Fruit fly (Drosophila melanogaster): Measurements from ENCODE around the gene CG44385.
A peak's percentile ranks its signal among the peaks of the same experiment; 100 is the strongest.

CG44385 gene

dm6 chrX:11132312-11132711 is at the start of gene CG44385:
Gene CG44385 (minus strand): TSS chrX:11132412.
- TF ChIP-seq pan (optimal IDR thresholded peaks at IDR 0.05): no peak
- TF ChIP-seq Dll (optimal IDR thresholded peaks at IDR 0.05): no peak
- TF ChIP-seq EcR (GFP tag; optimal IDR thresholded peaks at IDR 0.05): no peak
- TF ChIP-seq CG8478 (optimal IDR thresholded peaks at IDR 0.05): no peak
- no peak for TF ChIP-seq usp (GFP tag; optimal IDR thresholded peaks at IDR 0.05)
- TF ChIP-seq psq (optimal IDR thresholded peaks at IDR 0.05): no peak

dm6 chrX:11176073-11176472 is 43.9 kb upstream of the CG44385 start:
- no peak for TF ChIP-seq usp (GFP tag; optimal IDR thresholded peaks at IDR 0.05)
- no peak for TF ChIP-seq Dll (optimal IDR thresholded peaks at IDR 0.05)
- no peak for TF ChIP-seq pan (optimal IDR thresholded peaks at IDR 0.05)
- no peak for TF ChIP-seq EcR (GFP tag; optimal IDR thresholded peaks at IDR 0.05)
- no peak for TF ChIP-seq CG8478 (optimal IDR thresholded peaks at IDR 0.05)
- no peak for TF ChIP-seq psq (optimal IDR thresholded peaks at IDR 0.05)

- TF ChIP-seq pan (optimal IDR thresholded peaks at IDR 0.05) (no peak), CG8478 (optimal IDR thresholded peaks at IDR 0.05) (no peak), Dll (optimal IDR thresholded peaks at IDR 0.05) (no peak), usp (GFP tag; optimal IDR thresholded peaks at IDR 0.05) (no peak), EcR (GFP tag; optimal IDR thresholded peaks at IDR 0.05) (no peak), psq (optimal IDR thresholded peaks at IDR 0.05) (no peak)
These were observed 38.4 kb upstream of the CG44385 start, which contains the start of gene CG1394 for dm6 chrX:11170578-11170977. Gene CG1394 (minus strand): TSS chrX:11170678.

- TF ChIP-seq Dll (optimal IDR thresholded peaks at IDR 0.05): no peak
- TF ChIP-seq usp (GFP tag; optimal IDR thresholded peaks at IDR 0.05): no peak
- no peak for TF ChIP-seq EcR (GFP tag; optimal IDR thresholded peaks at IDR 0.05)
- TF ChIP-seq CG8478 (optimal IDR thresholded peaks at IDR 0.05): no peak
- TF ChIP-seq pan (optimal IDR thresholded peaks at IDR 0.05): no peak
- TF ChIP-seq psq (optimal IDR thresholded peaks at IDR 0.05): no peak
These were observed 36.7 kb upstream of the CG44385 start, which contains the start of gene Antdh for dm6 chrX:11168958-11169357. Gene Antdh (minus strand): TSS chrX:11169058.

- TF ChIP-seq usp (GFP tag; optimal IDR thresholded peaks at IDR 0.05) (no peak), EcR (GFP tag; optimal IDR thresholded peaks at IDR 0.05) (no peak), psq (optimal IDR thresholded peaks at IDR 0.05) (no peak)
These were observed 27.7 kb upstream of the CG44385 start, which contains the start of gene CG32668 for dm6 chrX:11159710-11160446. Gene CG32668 (minus strand): TSS chrX:11159760.

dm6 chrX:11155808-11156589 is 23.8 kb upstream of the CG44385 start:
- no peak for TF ChIP-seq CG8478 (optimal IDR thresholded peaks at IDR 0.05)
- TF ChIP-seq EcR (GFP tag; optimal IDR thresholded peaks at IDR 0.05): no peak
- TF ChIP-seq pan (optimal IDR thresholded peaks at IDR 0.05): no peak
- TF ChIP-seq usp (GFP tag; optimal IDR thresholded peaks at IDR 0.05): no peak
- TF ChIP-seq psq (optimal IDR thresholded peaks at IDR 0.05): no peak
- TF ChIP-seq Dll (optimal IDR thresholded peaks at IDR 0.05): no peak

dm6 chrX:11154511-11155197 is 22.4 kb upstream of the CG44385 start:
- peak; percentile 83 for TF ChIP-seq Dll (optimal IDR thresholded peaks at IDR 0.05)
- TF ChIP-seq CG8478 (optimal IDR thresholded peaks at IDR 0.05): peak; percentile 56
- no peak for TF ChIP-seq psq (optimal IDR thresholded peaks at IDR 0.05)

- no peak for TF ChIP-seq CG8478 (optimal IDR thresholded peaks at IDR 0.05)
- no peak for TF ChIP-seq psq (optimal IDR thresholded peaks at IDR 0.05)
- no peak for TF ChIP-seq EcR (GFP tag; optimal IDR thresholded peaks at IDR 0.05)
- no peak for TF ChIP-seq pan (optimal IDR thresholded peaks at IDR 0.05)
- no peak for TF ChIP-seq Dll (optimal IDR thresholded peaks at IDR 0.05)
- no peak for TF ChIP-seq usp (GFP tag; optimal IDR thresholded peaks at IDR 0.05)
These were observed 21.8 kb upstream of the CG44385 start, which contains the start of the genes rtv and Dlic for dm6 chrX:11153826-11154510. Gene rtv (minus strand): TSS chrX:11153990. Gene Dlic (plus strand): TSS chrX:11154421.

- no peak for TF ChIP-seq psq (optimal IDR thresholded peaks at IDR 0.05)
- TF ChIP-seq EcR (GFP tag; optimal IDR thresholded peaks at IDR 0.05): no peak
- no peak for TF ChIP-seq Dll (optimal IDR thresholded peaks at IDR 0.05)
- no peak for TF ChIP-seq CG8478 (optimal IDR thresholded peaks at IDR 0.05)
- TF ChIP-seq usp (GFP tag; optimal IDR thresholded peaks at IDR 0.05): no peak
- TF ChIP-seq pan (optimal IDR thresholded peaks at IDR 0.05): no peak
These were observed 21.2 kb upstream of the CG44385 start for dm6 chrX:11153413-11153812.

dm6 chrX:11149201-11149600 is 17.0 kb upstream of the CG44385 start, which contains the start of gene Lint-1:
Gene Lint-1 (plus strand): TSS chrX:11149323.
- TF ChIP-seq Dll (optimal IDR thresholded peaks at IDR 0.05) (no peak), pan (optimal IDR thresholded peaks at IDR 0.05) (no peak), EcR (GFP tag; optimal IDR thresholded peaks at IDR 0.05) (no peak), psq (optimal IDR thresholded peaks at IDR 0.05) (no peak), usp (GFP tag; optimal IDR thresholded peaks at IDR 0.05) (no peak), CG8478 (optimal IDR thresholded peaks at IDR 0.05) (no peak)

- no peak for TF ChIP-seq psq (optimal IDR thresholded peaks at IDR 0.05)
- TF ChIP-seq usp (GFP tag; optimal IDR thresholded peaks at IDR 0.05): no peak
- no peak for TF ChIP-seq pan (optimal IDR thresholded peaks at IDR 0.05)
- TF ChIP-seq CG8478 (optimal IDR thresholded peaks at IDR 0.05): no peak
- TF ChIP-seq Dll (optimal IDR thresholded peaks at IDR 0.05): no peak
- no peak for TF ChIP-seq EcR (GFP tag; optimal IDR thresholded peaks at IDR 0.05)
These were observed 16.1 kb upstream of the CG44385 start, which contains the start of gene Ran for dm6 chrX:11148272-11148835. Gene Ran (minus strand): TSS chrX:11148716.
